Worm (Caenorhabditis elegans) whole organism, midembryonic: ENCODE data around the gene psme-3.
A peak's percentile ranks its signal among the peaks of the same experiment; 100 is the strongest.

Experiments used
- T22C8.4 ChIP-seq: fragments of 200-800 bp; sonication (Bioruptor generic); IDR thresholded peaks from 2 replicates; pipeline ENCODE4 v1.3.6; 2022; ENCODE audit warnings: missing genetic modification characterization, missing compliant biosample characterization
- cog-1 ChIP-seq: sonication (generic microtip); optimal IDR thresholded peaks from 2 replicates; lab custom pipeline; 2016; ENCODE audit warnings: missing genetic modification characterization, missing compliant biosample characterization
- flt-1 ChIP-seq: fragments of 200-800 bp; sonication (Bioruptor generic); IDR thresholded peaks from 2 replicates; pipeline ENCODE4 v1.3.6; 2022; ENCODE audit warnings: missing genetic modification characterization, missing compliant biosample characterization
- klf-2 ChIP-seq: fragments of 200-800 bp; sonication (Bioruptor generic); conservative IDR thresholded peaks from 2 replicates; pipeline ENCODE4 v1.3.6; 2022; ENCODE audit warnings: missing genetic modification reagents, missing genetic modification characterization, missing compliant biosample characterization
- med-1 ChIP-seq: sonication (generic microtip); optimal IDR thresholded peaks from 2 replicates; lab custom pipeline; 2017; ENCODE audit warnings: missing genetic modification characterization, mild to moderate bottlenecking, missing compliant biosample characterization, antibody characterized with exemption, missing genetic modification reagents; ENCODE audit not compliant: insufficient read depth
- ref-1 ChIP-seq: fragments of 200-800 bp; sonication (Bioruptor generic); conservative IDR thresholded peaks from 2 replicates; pipeline ENCODE4 v1.3.6; 2022; ENCODE audit warnings: missing genetic modification reagents, missing genetic modification characterization, missing compliant biosample characterization
- tab-1 ChIP-seq: fragments of 200-800 bp; sonication (Bioruptor generic); IDR thresholded peaks from 2 replicates; pipeline ENCODE4 v1.3.6; 2022; ENCODE audit warnings: missing genetic modification characterization, missing compliant biosample characterization
- ztf-23 ChIP-seq: fragments of 200-800 bp; sonication (Bioruptor generic); IDR thresholded peaks from 2 replicates; pipeline ENCODE4 v1.3.6; 2022; ENCODE audit warnings: missing genetic modification reagents, missing genetic modification characterization, missing compliant biosample characterization
- ztf-29 ChIP-seq: fragments of 200-800 bp; sonication (Bioruptor generic); IDR thresholded peaks from 2 replicates; pipeline ENCODE4 v1.3.6; 2022; ENCODE audit warnings: missing genetic modification reagents, missing genetic modification characterization, missing compliant biosample characterization

The psme-3 gene

ce11 chrIII:11567837-11568236 lies at the start of gene psme-3:
Gene psme-3 (plus strand): TSS chrIII:11568137.
- no peak for TF ChIP-seq ztf-29
- TF ChIP-seq flt-1 (GFP tag; lab: Robert Waterston, UW): no peak
- no peak for TF ChIP-seq med-1 (GFP tag; lab: Kevin White, UChicago)
- no peak for TF ChIP-seq ref-1 (GFP tag; lab: Robert Waterston, UW)
- TF ChIP-seq T22C8.4: no peak
- TF ChIP-seq cog-1: no peak
- TF ChIP-seq ztf-23 (GFP tag; lab: Robert Waterston, UW): no peak
- no peak for TF ChIP-seq klf-2
- no peak for TF ChIP-seq tab-1 (GFP tag; lab: Robert Waterston, UW)

ce11 chrIII:11523504-11524025 lies 44.4 kb upstream of the psme-3 start, which contains the start of the genes Y66D12A.16 and such-1:
Gene Y66D12A.16 (plus strand): TSS chrIII:11523554.
Gene such-1 (minus strand): TSS chrIII:11523759.
- TF ChIP-seq cog-1 (no peak), ref-1 (GFP tag; lab: Robert Waterston, UW) (no peak), tab-1 (GFP tag; lab: Robert Waterston, UW) (no peak), klf-2 (no peak), flt-1 (GFP tag; lab: Robert Waterston, UW) (no peak)

DNA sequence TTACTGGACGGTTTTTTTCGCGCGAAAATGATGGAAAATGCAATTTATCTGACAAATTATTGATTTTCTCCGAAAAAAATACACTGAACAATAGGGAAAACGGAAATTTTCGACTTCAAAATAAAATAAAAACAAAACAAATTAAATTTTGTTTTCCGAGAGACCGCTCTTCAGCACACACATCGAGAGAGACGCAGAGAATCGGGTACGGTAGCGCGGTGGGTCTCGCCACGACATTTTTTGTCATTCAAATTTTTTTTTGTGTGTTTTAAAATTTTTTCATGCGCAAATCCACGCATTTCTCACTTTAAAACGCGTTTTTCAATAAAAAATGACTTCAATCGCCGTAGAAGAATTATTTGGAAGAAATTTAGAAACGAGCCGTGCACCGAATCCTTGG lies 43.9 kb upstream of the psme-3 start:
- TF ChIP-seq tab-1 (GFP tag; lab: Robert Waterston, UW): no peak
- no peak for TF ChIP-seq cog-1
- no peak for TF ChIP-seq med-1 (GFP tag; lab: Kevin White, UChicago)
- TF ChIP-seq flt-1 (GFP tag; lab: Robert Waterston, UW): no peak
- TF ChIP-seq T22C8.4: no peak
- no peak for TF ChIP-seq ztf-23 (GFP tag; lab: Robert Waterston, UW)
- TF ChIP-seq ref-1 (GFP tag; lab: Robert Waterston, UW): no peak
- no peak for TF ChIP-seq ztf-29
- no peak for TF ChIP-seq klf-2

ce11 chrIII:11526396-11526795 lies 41.5 kb upstream of the psme-3 start, which contains the start of gene xpb-1:
Gene xpb-1 (plus strand): TSS chrIII:11526657.
- TF ChIP-seq tab-1 (GFP tag; lab: Robert Waterston, UW): no peak
- TF ChIP-seq ref-1 (GFP tag; lab: Robert Waterston, UW): no peak
- no peak for TF ChIP-seq ztf-29
- no peak for TF ChIP-seq cog-1
- TF ChIP-seq T22C8.4: no peak
- TF ChIP-seq klf-2: no peak
- TF ChIP-seq med-1 (GFP tag; lab: Kevin White, UChicago): no peak
- TF ChIP-seq flt-1 (GFP tag; lab: Robert Waterston, UW): no peak
- no peak for TF ChIP-seq ztf-23 (GFP tag; lab: Robert Waterston, UW)

DNA sequence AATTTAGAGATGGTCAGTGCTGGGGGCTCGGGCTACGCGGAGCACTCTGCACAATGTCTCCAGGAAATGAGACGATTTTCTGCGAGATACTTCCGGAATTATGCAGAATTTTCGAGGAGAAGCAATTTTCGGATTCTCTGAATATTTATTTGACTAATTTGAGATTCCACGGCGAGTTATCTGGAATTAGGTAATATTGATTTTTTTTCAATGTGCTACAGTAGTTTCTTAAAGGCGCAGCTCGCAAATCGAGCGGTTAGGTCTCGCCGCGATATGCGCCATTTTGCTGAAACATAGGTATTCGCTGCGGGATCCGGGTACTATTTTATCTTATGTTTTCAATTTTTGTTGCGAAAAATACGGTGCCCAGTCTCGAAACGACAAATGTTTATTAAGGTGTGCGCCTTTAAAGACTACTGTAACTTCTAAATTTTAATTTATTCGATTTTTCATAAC lies 33.3 kb upstream of the psme-3 start, which contains the start of gene nrps-1:
TSS of gene nrps-1 (plus strand) at position 51 of the 456 bp plus-strand sequence.
- TF ChIP-seq klf-2: no peak
- no peak for TF ChIP-seq ztf-29
- no peak for TF ChIP-seq cog-1
- no peak for TF ChIP-seq flt-1 (GFP tag; lab: Robert Waterston, UW)
- no peak for TF ChIP-seq ref-1 (GFP tag; lab: Robert Waterston, UW)
- no peak for TF ChIP-seq ztf-23 (GFP tag; lab: Robert Waterston, UW)
- no peak for TF ChIP-seq med-1 (GFP tag; lab: Kevin White, UChicago)
- no peak for TF ChIP-seq tab-1 (GFP tag; lab: Robert Waterston, UW)
- TF ChIP-seq T22C8.4: no peak

DNA sequence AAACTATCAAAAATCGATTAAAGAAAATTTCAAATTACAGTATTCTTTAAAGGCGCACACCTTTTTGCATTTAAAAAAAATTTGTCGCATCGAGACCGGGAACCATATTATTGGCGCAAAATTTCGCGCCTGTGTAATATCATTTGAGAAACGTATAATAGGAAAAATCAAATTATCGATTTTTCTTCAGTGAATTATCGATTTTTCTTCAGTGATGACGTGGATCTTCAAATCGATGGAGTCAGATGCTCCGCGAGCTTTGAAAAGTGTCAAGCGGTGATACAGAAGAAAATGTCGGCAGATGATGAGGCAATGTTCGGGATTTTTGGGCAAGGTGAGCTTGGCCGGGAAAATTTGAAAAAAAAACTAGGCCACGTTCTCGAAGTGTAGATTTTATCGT lies 32.5 kb upstream of the psme-3 start:
- TF ChIP-seq ztf-29: no peak
- TF ChIP-seq T22C8.4: peak; percentile 61; the same call in 1 of the 2 replicates

DNA sequence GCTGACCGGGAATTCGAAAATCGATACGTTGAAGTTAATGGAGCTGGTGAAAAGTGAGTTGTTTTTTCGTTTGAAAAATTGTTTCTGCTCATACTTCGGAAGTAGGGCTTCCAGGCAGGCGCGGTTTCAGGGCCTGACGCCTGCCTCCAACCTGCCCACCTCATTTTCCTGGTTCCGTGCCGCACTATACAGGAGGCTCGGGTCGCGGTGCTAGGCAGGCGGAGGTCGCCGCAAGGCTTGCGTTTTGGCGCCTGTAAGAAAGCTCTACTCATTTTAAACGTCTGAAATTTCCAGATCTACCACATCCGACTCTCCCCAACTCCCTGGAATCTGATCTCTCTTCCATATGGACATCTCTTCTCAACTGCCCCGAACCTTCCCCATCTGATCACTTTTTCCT lies 23.0 kb upstream of the psme-3 start:
- TF ChIP-seq ztf-29 (no peak), ztf-23 (GFP tag; lab: Robert Waterston, UW) (no peak), med-1 (GFP tag; lab: Kevin White, UChicago) (no peak), klf-2 (no peak), T22C8.4 (no peak), cog-1 (no peak)

DNA sequence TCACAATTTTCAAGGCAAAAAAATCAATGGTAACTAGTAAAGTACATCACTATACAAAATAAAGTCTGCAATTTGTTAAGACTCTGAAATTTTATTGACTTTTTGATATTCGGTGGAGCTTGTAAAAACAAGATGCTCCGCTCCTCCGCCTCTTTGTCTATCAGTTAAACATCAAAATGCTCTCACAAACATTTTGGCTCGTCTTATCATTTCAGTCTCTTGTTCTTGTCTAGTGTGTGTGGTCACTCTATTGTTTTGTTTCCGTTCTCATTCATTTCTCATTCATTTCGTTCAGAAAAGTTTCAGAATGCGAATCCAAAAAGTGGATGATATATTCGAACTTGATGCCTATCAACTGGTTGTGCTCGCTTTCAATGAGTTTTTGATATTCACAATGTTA lies 19.9 kb upstream of the psme-3 start, which contains the start of gene Y66D12A.13:
TSS of gene Y66D12A.13 (plus strand) at position 301 of the 400 bp plus-strand sequence.
- TF ChIP-seq klf-2 (no peak), T22C8.4 (no peak), cog-1 (no peak), med-1 (GFP tag; lab: Kevin White, UChicago) (no peak), ref-1 (GFP tag; lab: Robert Waterston, UW) (no peak), ztf-29 (no peak), tab-1 (GFP tag; lab: Robert Waterston, UW) (no peak), flt-1 (GFP tag; lab: Robert Waterston, UW) (no peak), ztf-23 (GFP tag; lab: Robert Waterston, UW) (no peak)

- no peak for TF ChIP-seq ztf-29
- no peak for TF ChIP-seq ref-1 (GFP tag; lab: Robert Waterston, UW)
- TF ChIP-seq T22C8.4: no peak
- TF ChIP-seq cog-1: no peak
- no peak for TF ChIP-seq med-1 (GFP tag; lab: Kevin White, UChicago)
- TF ChIP-seq klf-2: no peak
- no peak for TF ChIP-seq flt-1 (GFP tag; lab: Robert Waterston, UW)
- no peak for TF ChIP-seq tab-1 (GFP tag; lab: Robert Waterston, UW)
Measured at ce11 chrIII:11554701-11555111, 13.2 kb upstream of the psme-3 start.

ce11 chrIII:11556860-11557259 lies 11.1 kb upstream of the psme-3 start:
- no peak for TF ChIP-seq klf-2
- TF ChIP-seq flt-1 (GFP tag; lab: Robert Waterston, UW): no peak
- no peak for TF ChIP-seq T22C8.4
- no peak for TF ChIP-seq tab-1 (GFP tag; lab: Robert Waterston, UW)
- TF ChIP-seq ref-1 (GFP tag; lab: Robert Waterston, UW): no peak
